Worm (Caenorhabditis elegans) whole organism, L4 larva: ENCODE data around the gene idpp-5.

ENCODE experiments used
- F44E2.7 ChIP-seq: fragments of 200-800 bp; sonication (Bioruptor generic); IDR thresholded peaks from 2 replicates; pipeline ENCODE4 v2.1.2; 2022; ENCODE audit warnings: missing genetic modification characterization, missing compliant biosample characterization
- ceh-28 ChIP-seq: fragments of 150-350 bp; optimal IDR thresholded peaks from 2 replicates; lab custom pipeline; 2014; ENCODE audit warnings: missing biosample characterization, missing genetic modification reagents, missing genetic modification characterization
- dve-1 ChIP-seq: sonication (generic microtip); optimal IDR thresholded peaks from 2 replicates; lab custom pipeline; 2017; ENCODE audit warnings: antibody characterized with exemption, mild to moderate bottlenecking, missing genetic modification characterization, missing compliant biosample characterization; ENCODE audit not compliant: insufficient read depth
- fos-1 ChIP-seq: fragments of 150-350 bp; optimal IDR thresholded peaks from 2 replicates; lab custom pipeline; 2014; ENCODE audit warnings: missing biosample characterization, missing genetic modification characterization
- hif-1 ChIP-seq, 2 experiments: sonication (generic microtip); optimal IDR thresholded peaks; 2 replicates each; lab custom pipeline; 2016 to 2017; ENCODE audit warnings: missing compliant biosample characterization in 2 of 2, missing genetic modification characterization in 2 of 2, missing genetic modification reagents in 2 of 2, missing genotype in 2 of 2, mild to moderate bottlenecking in 1 of 2
- hmg-1.1 ChIP-seq: fragments of 200-800 bp; sonication (Bioruptor generic); IDR thresholded peaks from 2 replicates; pipeline ENCODE4 v1.3.6; 2022; ENCODE audit warnings: missing genetic modification reagents, missing genetic modification characterization, missing compliant biosample characterization
- nhr-237 ChIP-seq: sonication (generic microtip); optimal IDR thresholded peaks from 2 replicates; lab custom pipeline; 2017; ENCODE audit warnings: missing biosample characterization, missing genetic modification characterization
- saeg-2 ChIP-seq: fragments of 200-800 bp; sonication (Bioruptor generic); IDR thresholded peaks from 2 replicates; pipeline ENCODE4 v1.3.6; 2022; ENCODE audit warnings: missing genetic modification reagents, missing genetic modification characterization, missing compliant biosample characterization

ce11 chrX:3787431-3788076 lies 5.1 kb downstream of the idpp-5 start, which contains the start of gene pmpl-1:
- peak; percentile 31; the same call in 1 of the 2 replicates for TF ChIP-seq hmg-1.1 (GFP tag; lab: Robert Waterston, UW)
- no peak for TF ChIP-seq saeg-2 (GFP tag; lab: Robert Waterston, UW)
- TF ChIP-seq nhr-237 (tag; lab: Kevin White, UChicago) = no peak
- no peak for TF ChIP-seq hif-1 (tag; optimal IDR thresholded peaks at IDR 0.05; lab: Kevin White, UChicago)
- TF ChIP-seq fos-1 (tag; lab: Kevin White, UChicago) = no peak
- no peak for TF ChIP-seq F44E2.7
- no peak for TF ChIP-seq ceh-28 (tag; lab: Kevin White, UChicago)
- no peak for TF ChIP-seq dve-1
